Worm (Caenorhabditis elegans): Measurements from ENCODE around the gene gpx-7.

Gene gpx-7

ce11 chrX:7814747-7815146 lies 15.2 kb upstream of the gpx-7 start (continued):
- TF ChIP-seq snpc-4 (tag; optimal IDR thresholded peaks at IDR 0.05) (no peak), ces-1 (GFP tag; optimal IDR thresholded peaks at IDR 0.05) (no peak), spr-3 (GFP tag; optimal IDR thresholded peaks at IDR 0.05) (no peak), rbr-2 (tag; optimal IDR thresholded peaks at IDR 0.05) (no peak), unc-39 (tag; optimal IDR thresholded peaks at IDR 0.05) (no peak), nhr-25 (tag; optimal IDR thresholded peaks at IDR 0.05; ENCODE audit: borderline replicate concordance, insufficient read depth) (no peak), lsy-2 (tag; optimal IDR thresholded peaks at IDR 0.05) (peak in 1 of 2 experiments; percentile 56), nhr-6 (tag; optimal IDR thresholded peaks at IDR 0.05) (peak; percentile 65), Y105C5A.15 (GFP tag; IDR thresholded peaks at IDR 0.05) (no peak), daf-12 (tag; optimal IDR thresholded peaks at IDR 0.05) (no peak), nhr-77 (tag; optimal IDR thresholded peaks at IDR 0.05) (no peak), zag-1 (tag; optimal IDR thresholded peaks at IDR 0.05) (no peak), egl-43 (GFP tag; IDR thresholded peaks at IDR 0.05) (no peak), F44E2.7 (GFP tag; IDR thresholded peaks at IDR 0.05) (no peak), nhr-48 (tag; optimal IDR thresholded peaks at IDR 0.05) (peak; percentile 44), aly-2 (tag; optimal IDR thresholded peaks at IDR 0.05) (no peak), attf-4 (tag; optimal IDR thresholded peaks at IDR 0.05) (no peak), ZK546.5 (tag; optimal IDR thresholded peaks at IDR 0.05) (no peak), php-3 (GFP tag; IDR thresholded peaks at IDR 0.05) (no peak), set-16 (GFP tag; IDR thresholded peaks at IDR 0.05) (no peak), mdt-29 (GFP tag; IDR thresholded peaks at IDR 0.05) (no peak), dmd-8 (GFP tag; IDR thresholded peaks at IDR 0.05) (no peak), mes-2 (tag; optimal IDR thresholded peaks at IDR 0.05; ENCODE audit: poor library complexity, severe bottlenecking) (peak; percentile 68), nhr-111 (GFP tag; optimal IDR thresholded peaks at IDR 0.05) (no peak), unc-62 (GFP tag; optimal IDR thresholded peaks at IDR 0.05 in 1 of 2) (peak in 1 of 2 experiments; percentile 75), unc-62 (tag; optimal IDR thresholded peaks at IDR 0.05) (no peak), spr-1 (tag; optimal IDR thresholded peaks at IDR 0.05) (no peak), dve-1 (tag; optimal IDR thresholded peaks at IDR 0.05; ENCODE audit: insufficient read depth) (peak; percentile 83), hlh-30 (tag; optimal IDR thresholded peaks at IDR 0.05; ENCODE audit: insufficient read depth) (peak; percentile 30), T20F7.1 (GFP tag; optimal IDR thresholded peaks at IDR 0.05) (no peak), mxl-3 (GFP tag; optimal IDR thresholded peaks at IDR 0.05) (peak; percentile 22), daf-8 (GFP tag; IDR thresholded peaks at IDR 0.05) (no peak), lim-7 (GFP tag; IDR thresholded peaks at IDR 0.05) (no peak), F10B5.3 (tag; optimal IDR thresholded peaks at IDR 0.05) (no peak), lin-29 (GFP tag; IDR thresholded peaks at IDR 0.05) (no peak), Y75B8A.6 (GFP tag; IDR thresholded peaks at IDR 0.05) (no peak), mxl-2 (GFP tag; conservative IDR thresholded peaks at IDR 0.05) (no peak), tag-97 (GFP tag; IDR thresholded peaks at IDR 0.05) (no peak), nhr-102 (tag; optimal IDR thresholded peaks at IDR 0.05) (no peak), aha-1 (tag) (no peak), sdz-12 (GFP tag; optimal IDR thresholded peaks at IDR 0.05) (no peak), lin-1 (GFP tag; IDR thresholded peaks at IDR 0.05) (no peak), madf-5 (GFP tag; IDR thresholded peaks at IDR 0.05) (no peak), nhr-10 (tag; optimal IDR thresholded peaks at IDR 0.05) (peak; percentile 24), nhr-42 (GFP tag; IDR thresholded peaks at IDR 0.05) (no peak), arid-1 (GFP tag; conservative IDR thresholded peaks at IDR 0.05) (no peak), ceh-28 (tag; optimal IDR thresholded peaks at IDR 0.05) (no peak), F37D6.2 (tag; optimal IDR thresholded peaks at IDR 0.05) (no peak), saeg-2 (GFP tag; IDR thresholded peaks at IDR 0.05) (no peak), R02D3.7 (tag; optimal IDR thresholded peaks at IDR 0.05) (no peak), daf-16 (GFP tag; optimal IDR thresholded peaks at IDR 0.05) (no peak), daf-16 (tag; optimal IDR thresholded peaks at IDR 0.05) (peak; percentile 74), zfp-2 (tag; optimal IDR thresholded peaks at IDR 0.05) (no peak)
